Worm (Caenorhabditis elegans): ENCODE data around the gene rom-3.

The rom-3 gene

DNA sequence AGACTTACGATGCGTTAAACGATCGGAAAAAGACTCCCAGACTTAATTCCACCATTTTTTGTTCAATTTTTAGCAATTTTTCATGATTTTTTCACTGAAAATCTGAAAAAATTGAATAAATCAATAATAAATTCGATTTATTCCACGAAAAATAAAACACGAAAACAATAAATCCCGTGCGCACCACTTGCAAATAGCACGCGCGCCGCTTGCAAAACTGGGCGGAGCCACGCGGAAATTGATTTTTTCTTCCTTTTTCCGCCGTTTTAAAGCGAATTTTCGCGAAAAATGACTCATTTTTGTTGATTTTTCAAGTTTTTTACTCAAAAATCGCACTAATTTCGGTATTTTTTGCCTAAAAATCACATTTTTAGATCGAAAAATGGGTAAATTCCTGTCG is 23.5 kb downstream of the rom-3 start, which contains the start of the genes Y116A8C.9 and arf-6:
Y116A8C.9 (minus strand) TSS at position 55 of the 400 bp plus-strand sequence.
arf-6 (plus strand) TSS at position 375 of the 400 bp plus-strand sequence.
- TF ChIP-seq zag-1 (tag; optimal IDR thresholded peaks at IDR 0.05) (no peak), arid-1 (GFP tag; conservative IDR thresholded peaks at IDR 0.05) (0 out of 2 replicates have a peak, but pooled peaks have one; percentile 19), mes-2 (tag; optimal IDR thresholded peaks at IDR 0.05; ENCODE audit: poor library complexity, severe bottlenecking) (peak; percentile 96), T26A8.4 (GFP tag; IDR thresholded peaks at IDR 0.05) (peak; percentile 32; the same call in 1 of the 2 replicates), nhr-111 (GFP tag; optimal IDR thresholded peaks at IDR 0.05) (no peak), ceh-28 (tag; optimal IDR thresholded peaks at IDR 0.05) (peak; percentile 46), mep-1 (tag; optimal IDR thresholded peaks at IDR 0.05) (peak; percentile 44), ctbp-1 (GFP tag; IDR thresholded peaks at IDR 0.05) (no peak), unc-130 (GFP tag; optimal IDR thresholded peaks at IDR 0.05) (peak; percentile 73), lin-38 (GFP tag; IDR thresholded peaks at IDR 0.05) (peak; percentile 59), rbr-2 (tag; optimal IDR thresholded peaks at IDR 0.05) (peak; percentile 39), madf-9 (GFP tag; conservative IDR thresholded peaks at IDR 0.05) (peak; percentile 44; the same call in 1 of the 2 replicates), hlh-30 (tag; optimal IDR thresholded peaks at IDR 0.05; ENCODE audit: insufficient read depth) (peak; percentile 62), aha-1 (tag) (peak; percentile 96), vab-7 (GFP tag; IDR thresholded peaks at IDR 0.05) (0 out of 2 replicates have a peak, but pooled peaks have one; percentile 32), duxl-1 (tag; optimal IDR thresholded peaks at IDR 0.05; ENCODE audit: poor library complexity) (peak; percentile 78), F49E8.2 (tag; optimal IDR thresholded peaks at IDR 0.05; ENCODE audit: borderline replicate concordance) (peak; percentile 48), nhr-102 (tag; optimal IDR thresholded peaks at IDR 0.05) (peak; percentile 33), hlh-11 (tag; optimal IDR thresholded peaks at IDR 0.05) (peak; percentile 32), daf-16 (GFP tag; optimal IDR thresholded peaks at IDR 0.05) (peak in 1 of 2 experiments; percentile 17), daf-16 (tag; optimal IDR thresholded peaks at IDR 0.05) (peak; percentile 20), lin-13 (GFP tag; optimal IDR thresholded peaks at IDR 0.05) (peak; percentile 31), dpl-1 (GFP tag; optimal IDR thresholded peaks at IDR 0.05) (peak; percentile 49), hif-1 (tag; optimal IDR thresholded peaks at IDR 0.05) (peak in 1 of 2 experiments; percentile 30), F37D6.2 (tag; optimal IDR thresholded peaks at IDR 0.05) (peak; percentile 14), hmg-1.1 (GFP tag; IDR thresholded peaks at IDR 0.05) (peak; percentile 35; the same call in 1 of the 2 replicates), tag-97 (GFP tag; IDR thresholded peaks at IDR 0.05) (no peak), nhr-42 (GFP tag; IDR thresholded peaks at IDR 0.05) (peak; percentile 57; the same call in 1 of the 2 replicates), pha-4 (GFP tag; IDR thresholded peaks at IDR 0.05) (peak; percentile 39; the same call in 1 of the 2 replicates), pha-4 (tag; optimal IDR thresholded peaks at IDR 0.05) (no peak), F10B5.3 (tag; optimal IDR thresholded peaks at IDR 0.05) (peak; percentile 21), spr-1 (tag; optimal IDR thresholded peaks at IDR 0.05) (peak; percentile 30), snpc-1.2 (GFP tag; IDR thresholded peaks at IDR 0.05) (peak; percentile 81), nhr-6 (tag; optimal IDR thresholded peaks at IDR 0.05) (peak; percentile 11), unc-39 (tag; optimal IDR thresholded peaks at IDR 0.05) (no peak), lsy-2 (tag; optimal IDR thresholded peaks at IDR 0.05) (peak in 1 of 2 experiments; percentile 61), mdl-1 (tag; optimal IDR thresholded peaks at IDR 0.05) (no peak), D1046.2 (GFP tag; IDR thresholded peaks at IDR 0.05) (no peak), dve-1 (tag; optimal IDR thresholded peaks at IDR 0.05; ENCODE audit: insufficient read depth) (peak; percentile 72), jun-1 (tag; optimal IDR thresholded peaks at IDR 0.05) (peak; percentile 30), saeg-2 (GFP tag; IDR thresholded peaks at IDR 0.05) (no peak), nhr-237 (tag; optimal IDR thresholded peaks at IDR 0.05) (no peak)
